Fruit fly (Drosophila melanogaster) whole organism, pupa: ENCODE measurements around the gene CG14286.

Experiments
- CG10348 ChIP-seq: fragments of 200-800 bp; sonication (Bioruptor generic); IDR thresholded peaks from 2 replicates; pipeline ENCODE4 v1.3.6; 2022; ENCODE audit warnings: missing biosample characterization, missing genetic modification characterization
- CG12605 ChIP-seq: fragments of 200-800 bp; sonication (Bioruptor generic); IDR thresholded peaks from 2 replicates; pipeline ENCODE4 v1.3.6; 2022; ENCODE audit warnings: missing biosample characterization, missing genetic modification characterization
- CG13204 ChIP-seq: fragments of 200-800 bp; sonication (Bioruptor generic); optimal IDR thresholded peaks from 2 replicates; lab custom pipeline; 2018; ENCODE audit warnings: missing biosample characterization, mild to moderate bottlenecking, missing genetic modification characterization, moderate library complexity
- CG14655 ChIP-seq: fragments of 200-800 bp; sonication (Bioruptor generic); optimal IDR thresholded peaks from 3 replicates; lab custom pipeline; 2017; ENCODE audit warnings: mild to moderate bottlenecking, missing biosample characterization, missing genetic modification reagents, missing genetic modification characterization
- CG15710 ChIP-seq: fragments of 200-800 bp; sonication (Bioruptor generic); optimal IDR thresholded peaks from 2 replicates; lab custom pipeline; 2018; ENCODE audit warnings: missing biosample characterization, mild to moderate bottlenecking, missing genetic modification characterization, moderate library complexity
- CG17806 ChIP-seq: fragments of 200-800 bp; sonication (Bioruptor generic); optimal IDR thresholded peaks from 2 replicates; lab custom pipeline; 2018; ENCODE audit warnings: missing biosample characterization, mild to moderate bottlenecking, missing genetic modification characterization, moderate library complexity
- CG32121 ChIP-seq: fragments of 200-800 bp; sonication (Bioruptor generic); IDR thresholded peaks from 2 replicates; pipeline ENCODE4 v1.3.6; 2022; ENCODE audit warnings: missing biosample characterization, missing genetic modification characterization
- CG34367 ChIP-seq: fragments of 200-800 bp; sonication (Bioruptor generic); optimal IDR thresholded peaks from 2 replicates; lab custom pipeline; 2018; ENCODE audit warnings: missing biosample characterization, mild to moderate bottlenecking, missing genetic modification characterization
- CG4496 ChIP-seq: fragments of 200-800 bp; sonication (Bioruptor generic); IDR thresholded peaks from 3 replicates; pipeline ENCODE4 v1.3.6; 2022; ENCODE audit warnings: missing biosample characterization, missing genetic modification characterization
- CG8159 ChIP-seq: fragments of 200-800 bp; sonication (Bioruptor generic); optimal IDR thresholded peaks from 3 replicates; lab custom pipeline; 2018; ENCODE audit warnings: missing biosample characterization, mild to moderate bottlenecking, missing genetic modification characterization, moderate library complexity
- CG8301 ChIP-seq: fragments of 200-800 bp; sonication (Bioruptor generic); optimal IDR thresholded peaks from 2 replicates; lab custom pipeline; 2018; ENCODE audit warnings: missing biosample characterization, mild to moderate bottlenecking, missing genetic modification characterization
- CG9948 ChIP-seq: fragments of 200-800 bp; sonication (Bioruptor generic); optimal IDR thresholded peaks from 2 replicates; lab custom pipeline; 2018; ENCODE audit warnings: missing biosample characterization, mild to moderate bottlenecking, missing genetic modification characterization, moderate library complexity
- D1 ChIP-seq: fragments of 200-800 bp; sonication (Bioruptor generic); optimal IDR thresholded peaks from 2 replicates; lab custom pipeline; 2018; ENCODE audit warnings: missing biosample characterization, mild to moderate bottlenecking, missing genetic modification characterization, moderate library complexity
- EcR ChIP-seq: fragments of 200-800 bp; sonication (Bioruptor generic); optimal IDR thresholded peaks from 3 replicates; lab custom pipeline; 2019; ENCODE audit warnings: missing biosample characterization, missing genetic modification characterization, mild to moderate bottlenecking, moderate library complexity, missing genetic modification reagents
- Ets98B ChIP-seq: fragments of 200-800 bp; sonication (Bioruptor generic); IDR thresholded peaks from 2 replicates; pipeline ENCODE4 v1.3.6; 2022; ENCODE audit warnings: missing biosample characterization, missing genetic modification characterization
- Pif1A ChIP-seq: fragments of 200-800 bp; sonication (Bioruptor generic); optimal IDR thresholded peaks from 3 replicates; lab custom pipeline; 2016; ENCODE audit warnings: missing biosample characterization, missing genetic modification characterization
- Pif1B ChIP-seq: fragments of 200-800 bp; sonication (Bioruptor generic); optimal IDR thresholded peaks from 3 replicates; lab custom pipeline; 2016; ENCODE audit warnings: missing biosample characterization, missing genetic modification characterization
- Snoo ChIP-seq: fragments of 200-800 bp; sonication (Bioruptor generic); optimal IDR thresholded peaks from 3 replicates; lab custom pipeline; 2017; ENCODE audit warnings: missing biosample characterization, mild to moderate bottlenecking, missing genetic modification characterization, inconsistent platforms
- fd96Ca ChIP-seq: fragments of 200-800 bp; sonication (Bioruptor generic); IDR thresholded peaks from 3 replicates; pipeline ENCODE4 v1.3.6; 2022; ENCODE audit warnings: missing biosample characterization, missing genetic modification characterization
- gl ChIP-seq: fragments of 200-800 bp; sonication (Bioruptor generic); optimal IDR thresholded peaks from 2 replicates; lab custom pipeline; 2018; ENCODE audit warnings: missing biosample characterization, mild to moderate bottlenecking, missing genetic modification characterization
- rn ChIP-seq: fragments of 200-800 bp; sonication (Bioruptor generic); IDR thresholded peaks from 2 replicates; pipeline ENCODE4 v1.3.6; 2022; ENCODE audit warnings: missing biosample characterization, missing genetic modification characterization

Gene CG14286

dm6 chr3R:18999906-19000451 lies 23.9 kb upstream of the CG14286 start:
- TF ChIP-seq gl (tag; lab: Kevin White, UChicago) (peak; percentile 70), CG10348 (GFP tag; lab: Robert Waterston, UW) (0 out of 2 replicates have a peak, but pooled peaks have one; percentile 12), Pif1B (GFP tag; lab: Kevin White, UChicago) (no peak), CG32121 (GFP tag; lab: Robert Waterston, UW) (no peak), Pif1A (peak; percentile 5), CG13204 (GFP tag; lab: Kevin White, UChicago) (peak; percentile 14), Snoo (tag; lab: Kevin White, UChicago) (no peak), CG14655 (no peak), CG4496 (GFP tag; lab: Robert Waterston, UW) (no peak)

dm6 chr3R:19001701-19002100 lies 22.2 kb upstream of the CG14286 start:
- TF ChIP-seq EcR (GFP tag; lab: Kevin White, UChicago) = peak; percentile 61
- TF ChIP-seq CG13204 (GFP tag; lab: Kevin White, UChicago) = no peak

DNA sequence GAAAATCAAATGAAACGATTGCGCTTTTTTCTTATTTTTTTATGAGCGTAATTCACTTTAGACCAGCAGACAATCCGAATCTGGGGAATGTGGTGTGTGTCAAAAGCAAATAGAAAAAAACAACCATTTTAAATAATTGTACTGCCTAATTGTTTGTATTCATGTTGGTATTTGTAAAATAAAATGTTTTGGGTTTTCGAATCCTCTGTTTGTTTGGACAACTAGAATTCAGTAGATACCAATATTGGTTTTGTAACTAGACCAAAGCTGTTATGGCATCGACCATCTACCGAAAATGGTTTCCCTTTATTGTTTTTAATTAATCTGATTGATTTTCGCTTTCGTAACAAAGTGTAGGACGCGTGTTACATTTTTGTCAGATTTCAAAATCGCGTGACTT lies 13.0 kb upstream of the CG14286 start:
- TF ChIP-seq rn (GFP tag; lab: Robert Waterston, UW) = no peak

- TF ChIP-seq fd96Ca (GFP tag; lab: Robert Waterston, UW) (no peak), CG32121 (GFP tag; lab: Robert Waterston, UW) (no peak), rn (GFP tag; lab: Robert Waterston, UW) (no peak), EcR (GFP tag; lab: Kevin White, UChicago) (no peak), Ets98B (GFP tag; lab: Robert Waterston, UW) (no peak), CG15710 (no peak), CG17806 (tag; lab: Kevin White, UChicago) (no peak), Pif1A (no peak), CG9948 (tag; lab: Kevin White, UChicago) (no peak), D1 (tag; lab: Kevin White, UChicago) (no peak), CG12605 (GFP tag; lab: Robert Waterston, UW) (no peak), CG13204 (GFP tag; lab: Kevin White, UChicago) (no peak), CG4496 (GFP tag; lab: Robert Waterston, UW) (no peak), gl (tag; lab: Kevin White, UChicago) (no peak), CG8301 (tag; lab: Kevin White, UChicago) (no peak), Pif1B (GFP tag; lab: Kevin White, UChicago) (no peak), CG10348 (GFP tag; lab: Robert Waterston, UW) (no peak), CG8159 (tag; lab: Kevin White, UChicago) (no peak), Snoo (tag; lab: Kevin White, UChicago) (no peak), CG34367 (tag; lab: Kevin White, UChicago) (no peak)
- TF ChIP-seq, all 21 proteins: peak for 0
Measured at dm6 chr3R:19011885-19012284, 12.0 kb upstream of the CG14286 start.

- TF ChIP-seq CG15710 = no peak
- TF ChIP-seq CG8159 (tag; lab: Kevin White, UChicago) = no peak
- no peak for TF ChIP-seq gl (tag; lab: Kevin White, UChicago)
- no peak for TF ChIP-seq CG32121 (GFP tag; lab: Robert Waterston, UW)
- TF ChIP-seq CG14655 = no peak
Measured at dm6 chr3R:19014027-19014426, 9.9 kb upstream of the CG14286 start.

DNA sequence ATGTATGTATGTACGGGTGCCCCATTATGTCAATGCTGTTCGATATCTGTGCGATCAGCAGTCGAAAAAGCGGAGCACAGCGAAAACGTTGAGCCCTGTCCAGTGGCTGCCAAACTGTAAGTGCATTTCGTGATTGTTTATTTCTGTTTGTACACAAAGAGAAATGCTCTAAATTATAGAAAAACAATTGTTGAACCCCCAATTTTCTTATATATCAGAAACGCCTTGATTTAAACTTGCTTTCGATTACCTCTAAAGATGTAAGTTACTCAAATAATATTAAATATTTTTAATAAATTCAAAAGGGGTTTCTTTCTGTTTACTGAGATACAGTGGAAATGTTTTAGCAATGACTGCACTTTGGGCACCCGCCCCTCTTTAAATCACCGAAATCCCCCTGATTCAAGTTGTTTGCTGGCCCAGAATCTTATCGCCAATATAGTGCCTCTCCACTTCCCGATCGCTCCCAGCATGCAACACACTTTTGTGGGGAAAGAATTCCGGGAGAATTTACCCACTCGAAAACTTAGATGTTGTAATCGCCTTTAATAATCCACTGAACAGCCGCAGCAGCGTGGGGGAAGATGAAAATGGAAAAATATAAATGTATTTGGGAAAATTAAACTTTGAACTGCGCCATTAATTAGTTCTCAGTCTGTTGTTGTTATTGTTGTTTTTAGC lies 9.0 kb upstream of the CG14286 start:
- TF ChIP-seq CG9948 (tag; lab: Kevin White, UChicago) (peak; percentile 16), CG15710 (no peak), rn (GFP tag; lab: Robert Waterston, UW) (0 out of 2 replicates have a peak, but pooled peaks have one; percentile 16), CG4496 (GFP tag; lab: Robert Waterston, UW) (peak; percentile 56; the same call in 1 of the 3 replicates), CG12605 (GFP tag; lab: Robert Waterston, UW) (peak; percentile 36), CG17806 (tag; lab: Kevin White, UChicago) (peak; percentile 9), Ets98B (GFP tag; lab: Robert Waterston, UW) (peak; percentile 68; the same call in 1 of the 2 replicates), CG8301 (tag; lab: Kevin White, UChicago) (peak; percentile 29), CG32121 (GFP tag; lab: Robert Waterston, UW) (peak; percentile 62), EcR (GFP tag; lab: Kevin White, UChicago) (no peak)

DNA sequence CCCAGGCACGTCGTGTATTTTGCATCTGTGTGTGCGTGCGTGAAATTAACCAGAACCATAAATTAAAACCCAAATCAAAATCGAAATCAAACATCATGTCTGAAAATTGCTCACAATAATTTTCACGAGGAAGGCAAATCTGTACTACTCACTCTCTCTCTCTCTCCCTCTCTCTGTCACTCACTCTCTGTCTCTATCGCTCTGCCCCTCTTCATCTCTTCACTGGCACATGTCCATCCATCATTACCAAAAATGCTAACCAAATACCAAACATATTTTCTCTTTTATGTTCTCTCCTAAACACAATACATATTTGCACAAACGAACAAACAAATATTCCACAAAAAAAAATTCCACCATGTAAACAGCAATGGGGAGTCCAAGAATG lies 8.5 kb upstream of the CG14286 start:
- TF ChIP-seq CG32121 (GFP tag; lab: Robert Waterston, UW) = no peak
- no peak for TF ChIP-seq CG17806 (tag; lab: Kevin White, UChicago)
- TF ChIP-seq fd96Ca (GFP tag; lab: Robert Waterston, UW) = no peak
- TF ChIP-seq EcR (GFP tag; lab: Kevin White, UChicago) = no peak
- TF ChIP-seq CG34367 (tag; lab: Kevin White, UChicago) = no peak
- TF ChIP-seq CG15710 = no peak
- no peak for TF ChIP-seq Snoo (tag; lab: Kevin White, UChicago)
- TF ChIP-seq gl (tag; lab: Kevin White, UChicago) = no peak
- TF ChIP-seq CG8301 (tag; lab: Kevin White, UChicago) = no peak
- TF ChIP-seq CG8159 (tag; lab: Kevin White, UChicago) = no peak
- TF ChIP-seq Pif1B (GFP tag; lab: Kevin White, UChicago) = no peak
- TF ChIP-seq Pif1A = no peak
- no peak for TF ChIP-seq CG4496 (GFP tag; lab: Robert Waterston, UW)
- no peak for TF ChIP-seq rn (GFP tag; lab: Robert Waterston, UW)
- no peak for TF ChIP-seq Ets98B (GFP tag; lab: Robert Waterston, UW)
- TF ChIP-seq CG14655 = no peak
